Fruit fly (Drosophila melanogaster): ENCODE data around the gene CG14722.

CG14722 gene

dm6 chr3R:11759971-11760370, 18.3 kb downstream of the CG14722 start:
- TF ChIP-seq CG7045 (GFP tag; optimal IDR thresholded peaks at IDR 0.05) (no peak), CG33017 (tag; optimal IDR thresholded peaks at IDR 0.05) (no peak), CG5204 (GFP tag; optimal IDR thresholded peaks at IDR 0.05) (no peak), pad (GFP tag; optimal IDR thresholded peaks at IDR 0.05) (no peak), CG11617 (GFP tag; optimal IDR thresholded peaks at IDR 0.05) (no peak), toe (GFP tag; optimal IDR thresholded peaks at IDR 0.05) (no peak), tj (GFP tag; optimal IDR thresholded peaks at IDR 0.05) (no peak), Clk (GFP tag; optimal IDR thresholded peaks at IDR 0.05) (no peak), Crg-1 (GFP tag; optimal IDR thresholded peaks at IDR 0.05) (no peak), CG12768 (GFP tag; optimal IDR thresholded peaks at IDR 0.05) (no peak), Hr96 (GFP tag; optimal IDR thresholded peaks at IDR 0.05) (no peak), cic (GFP tag; optimal IDR thresholded peaks at IDR 0.05) (no peak)

dm6 chr3R:11760669-11761387, 19.1 kb downstream of the CG14722 start:
- TF ChIP-seq CG33017 (tag; optimal IDR thresholded peaks at IDR 0.05) (peak; percentile 100), pad (GFP tag; optimal IDR thresholded peaks at IDR 0.05) (peak; percentile 97), CG11617 (GFP tag; optimal IDR thresholded peaks at IDR 0.05) (peak; percentile 100), tj (GFP tag; optimal IDR thresholded peaks at IDR 0.05) (peak; percentile 97), toe (GFP tag; optimal IDR thresholded peaks at IDR 0.05) (peak; percentile 100), CG7101 (tag; optimal IDR thresholded peaks at IDR 0.05) (peak; percentile 100), cic (GFP tag; optimal IDR thresholded peaks at IDR 0.05) (peak; percentile 97), CG7045 (GFP tag; optimal IDR thresholded peaks at IDR 0.05) (peak; percentile 100), Crg-1 (GFP tag; optimal IDR thresholded peaks at IDR 0.05) (peak; percentile 100), Mnt (GFP tag; optimal IDR thresholded peaks at IDR 0.05) (peak; percentile 99), kay (GFP tag; ENCODE audit: borderline replicate concordance) (peak; percentile 99), CG14711 (tag; optimal IDR thresholded peaks at IDR 0.05) (peak; percentile 99), Clk (GFP tag; optimal IDR thresholded peaks at IDR 0.05) (peak; percentile 100), CG1620 (GFP tag; optimal IDR thresholded peaks at IDR 0.05) (peak; percentile 100), ovo (GFP tag; optimal IDR thresholded peaks at IDR 0.05) (peak; percentile 96), bab1 (GFP tag; optimal IDR thresholded peaks at IDR 0.05) (peak; percentile 99), cnc (optimal IDR thresholded peaks at IDR 0.05) (no peak), Hr96 (GFP tag; optimal IDR thresholded peaks at IDR 0.05) (peak; percentile 100), CG12768 (GFP tag; optimal IDR thresholded peaks at IDR 0.05) (peak; percentile 100), CG5204 (GFP tag; optimal IDR thresholded peaks at IDR 0.05) (peak; percentile 100)

dm6 chr3R:11761718-11762117, 20.0 kb downstream of the CG14722 start:
- peak; percentile 72 for TF ChIP-seq tj (GFP tag; optimal IDR thresholded peaks at IDR 0.05)
- TF ChIP-seq CG1620 (GFP tag; optimal IDR thresholded peaks at IDR 0.05), result no peak
- TF ChIP-seq kay (GFP tag; ENCODE audit: borderline replicate concordance), result peak; percentile 98

- TF ChIP-seq cic (GFP tag; optimal IDR thresholded peaks at IDR 0.05), result peak; percentile 20
- TF ChIP-seq kay (GFP tag; ENCODE audit: borderline replicate concordance), result peak; percentile 72
- TF ChIP-seq CG7045 (GFP tag; optimal IDR thresholded peaks at IDR 0.05), result no peak
- TF ChIP-seq Clk (GFP tag; optimal IDR thresholded peaks at IDR 0.05), result peak; percentile 57
- TF ChIP-seq CG33017 (tag; optimal IDR thresholded peaks at IDR 0.05), result no peak
- TF ChIP-seq CG12768 (GFP tag; optimal IDR thresholded peaks at IDR 0.05), result peak; percentile 83
- peak; percentile 8 for TF ChIP-seq ovo (GFP tag; optimal IDR thresholded peaks at IDR 0.05)
Measured at dm6 chr3R:11762500-11762899, 20.8 kb downstream of the CG14722 start.

dm6 chr3R:11763494-11764278, 22.0 kb downstream of the CG14722 start:
- no peak for TF ChIP-seq CG1620 (GFP tag; optimal IDR thresholded peaks at IDR 0.05)
- peak; percentile 70 for TF ChIP-seq tj (GFP tag; optimal IDR thresholded peaks at IDR 0.05)

- TF ChIP-seq Crg-1 (GFP tag; optimal IDR thresholded peaks at IDR 0.05), result no peak
- TF ChIP-seq pad (GFP tag; optimal IDR thresholded peaks at IDR 0.05), result peak; percentile 47
- TF ChIP-seq Hr96 (GFP tag; optimal IDR thresholded peaks at IDR 0.05), result no peak
- TF ChIP-seq cic (GFP tag; optimal IDR thresholded peaks at IDR 0.05), result peak; percentile 93
- peak; percentile 90 for TF ChIP-seq bab1 (GFP tag; optimal IDR thresholded peaks at IDR 0.05)
- peak; percentile 80 for TF ChIP-seq CG7101 (tag; optimal IDR thresholded peaks at IDR 0.05)
- peak; percentile 45 for TF ChIP-seq CG14711 (tag; optimal IDR thresholded peaks at IDR 0.05)
- peak; percentile 59 for TF ChIP-seq CG1620 (GFP tag; optimal IDR thresholded peaks at IDR 0.05)
- TF ChIP-seq cnc (optimal IDR thresholded peaks at IDR 0.05), result no peak
- TF ChIP-seq CG12768 (GFP tag; optimal IDR thresholded peaks at IDR 0.05), result peak; percentile 73
- TF ChIP-seq toe (GFP tag; optimal IDR thresholded peaks at IDR 0.05), result no peak
- peak; percentile 58 for TF ChIP-seq CG7045 (GFP tag; optimal IDR thresholded peaks at IDR 0.05)
- TF ChIP-seq tj (GFP tag; optimal IDR thresholded peaks at IDR 0.05), result peak; percentile 78
- peak; percentile 82 for TF ChIP-seq Mnt (GFP tag; optimal IDR thresholded peaks at IDR 0.05)
- TF ChIP-seq Clk (GFP tag; optimal IDR thresholded peaks at IDR 0.05), result peak; percentile 9
- peak; percentile 85 for TF ChIP-seq CG11617 (GFP tag; optimal IDR thresholded peaks at IDR 0.05)
- TF ChIP-seq CG33017 (tag; optimal IDR thresholded peaks at IDR 0.05), result peak; percentile 84
- no peak for TF ChIP-seq CG5204 (GFP tag; optimal IDR thresholded peaks at IDR 0.05)
- peak; percentile 54 for TF ChIP-seq ovo (GFP tag; optimal IDR thresholded peaks at IDR 0.05)
- TF ChIP-seq kay (GFP tag; ENCODE audit: borderline replicate concordance), result peak; percentile 90
Measured at dm6 chr3R:11764279-11764880, 22.7 kb downstream of the CG14722 start, which contains the start of gene Lk6. Gene Lk6, minus strand, starts transcription at chr3R:11764457.
